Fruit fly (Drosophila melanogaster) whole organism, pupa: ENCODE measurements around the gene mey.

Experiments used
- CG10348 ChIP-seq: fragments of 200-800 bp; sonication (Bioruptor generic); IDR thresholded peaks from 2 replicates; pipeline ENCODE4 v1.3.6; 2022; ENCODE audit warnings: missing biosample characterization, missing genetic modification characterization
- CG12605 ChIP-seq: fragments of 200-800 bp; sonication (Bioruptor generic); IDR thresholded peaks from 2 replicates; pipeline ENCODE4 v1.3.6; 2022; ENCODE audit warnings: missing biosample characterization, missing genetic modification characterization
- CG13204 ChIP-seq: fragments of 200-800 bp; sonication (Bioruptor generic); optimal IDR thresholded peaks from 2 replicates; lab custom pipeline; 2018; ENCODE audit warnings: missing biosample characterization, mild to moderate bottlenecking, missing genetic modification characterization, moderate library complexity
- CG14655 ChIP-seq: fragments of 200-800 bp; sonication (Bioruptor generic); optimal IDR thresholded peaks from 3 replicates; lab custom pipeline; 2017; ENCODE audit warnings: mild to moderate bottlenecking, missing biosample characterization, missing genetic modification reagents, missing genetic modification characterization
- CG15710 ChIP-seq: fragments of 200-800 bp; sonication (Bioruptor generic); optimal IDR thresholded peaks from 2 replicates; lab custom pipeline; 2018; ENCODE audit warnings: missing biosample characterization, mild to moderate bottlenecking, missing genetic modification characterization, moderate library complexity
- CG17806 ChIP-seq: fragments of 200-800 bp; sonication (Bioruptor generic); optimal IDR thresholded peaks from 2 replicates; lab custom pipeline; 2018; ENCODE audit warnings: missing biosample characterization, mild to moderate bottlenecking, missing genetic modification characterization, moderate library complexity
- CG32121 ChIP-seq: fragments of 200-800 bp; sonication (Bioruptor generic); IDR thresholded peaks from 2 replicates; pipeline ENCODE4 v1.3.6; 2022; ENCODE audit warnings: missing biosample characterization, missing genetic modification characterization
- CG34367 ChIP-seq: fragments of 200-800 bp; sonication (Bioruptor generic); optimal IDR thresholded peaks from 2 replicates; lab custom pipeline; 2018; ENCODE audit warnings: missing biosample characterization, mild to moderate bottlenecking, missing genetic modification characterization
- CG4496 ChIP-seq: fragments of 200-800 bp; sonication (Bioruptor generic); IDR thresholded peaks from 3 replicates; pipeline ENCODE4 v1.3.6; 2022; ENCODE audit warnings: missing biosample characterization, missing genetic modification characterization
- CG8159 ChIP-seq: fragments of 200-800 bp; sonication (Bioruptor generic); optimal IDR thresholded peaks from 3 replicates; lab custom pipeline; 2018; ENCODE audit warnings: missing biosample characterization, mild to moderate bottlenecking, missing genetic modification characterization, moderate library complexity
- CG8301 ChIP-seq: fragments of 200-800 bp; sonication (Bioruptor generic); optimal IDR thresholded peaks from 2 replicates; lab custom pipeline; 2018; ENCODE audit warnings: missing biosample characterization, mild to moderate bottlenecking, missing genetic modification characterization
- CG9948 ChIP-seq: fragments of 200-800 bp; sonication (Bioruptor generic); optimal IDR thresholded peaks from 2 replicates; lab custom pipeline; 2018; ENCODE audit warnings: missing biosample characterization, mild to moderate bottlenecking, missing genetic modification characterization, moderate library complexity
- D1 ChIP-seq: fragments of 200-800 bp; sonication (Bioruptor generic); optimal IDR thresholded peaks from 2 replicates; lab custom pipeline; 2018; ENCODE audit warnings: missing biosample characterization, mild to moderate bottlenecking, missing genetic modification characterization, moderate library complexity
- EcR ChIP-seq: fragments of 200-800 bp; sonication (Bioruptor generic); optimal IDR thresholded peaks from 3 replicates; lab custom pipeline; 2019; ENCODE audit warnings: missing biosample characterization, missing genetic modification characterization, mild to moderate bottlenecking, moderate library complexity, missing genetic modification reagents
- Ets98B ChIP-seq: fragments of 200-800 bp; sonication (Bioruptor generic); IDR thresholded peaks from 2 replicates; pipeline ENCODE4 v1.3.6; 2022; ENCODE audit warnings: missing biosample characterization, missing genetic modification characterization
- Pif1A ChIP-seq: fragments of 200-800 bp; sonication (Bioruptor generic); optimal IDR thresholded peaks from 3 replicates; lab custom pipeline; 2016; ENCODE audit warnings: missing biosample characterization, missing genetic modification characterization
- Pif1B ChIP-seq: fragments of 200-800 bp; sonication (Bioruptor generic); optimal IDR thresholded peaks from 3 replicates; lab custom pipeline; 2016; ENCODE audit warnings: missing biosample characterization, missing genetic modification characterization
- Snoo ChIP-seq: fragments of 200-800 bp; sonication (Bioruptor generic); optimal IDR thresholded peaks from 3 replicates; lab custom pipeline; 2017; ENCODE audit warnings: missing biosample characterization, mild to moderate bottlenecking, missing genetic modification characterization, inconsistent platforms
- fd96Ca ChIP-seq: fragments of 200-800 bp; sonication (Bioruptor generic); IDR thresholded peaks from 3 replicates; pipeline ENCODE4 v1.3.6; 2022; ENCODE audit warnings: missing biosample characterization, missing genetic modification characterization
- gl ChIP-seq: fragments of 200-800 bp; sonication (Bioruptor generic); optimal IDR thresholded peaks from 2 replicates; lab custom pipeline; 2018; ENCODE audit warnings: missing biosample characterization, mild to moderate bottlenecking, missing genetic modification characterization
- rn ChIP-seq: fragments of 200-800 bp; sonication (Bioruptor generic); IDR thresholded peaks from 2 replicates; pipeline ENCODE4 v1.3.6; 2022; ENCODE audit warnings: missing biosample characterization, missing genetic modification characterization

mey gene

dm6 chr3R:31514582-31514981 lies 15.5 kb downstream of the mey start:
- no peak for TF ChIP-seq Snoo (tag; lab: Kevin White, UChicago)
- TF ChIP-seq CG17806 (tag; lab: Kevin White, UChicago) = no peak
- no peak for TF ChIP-seq CG8159 (tag; lab: Kevin White, UChicago)
- no peak for TF ChIP-seq gl (tag; lab: Kevin White, UChicago)
- TF ChIP-seq CG15710 (tag; lab: Kevin White, UChicago) = no peak

dm6 chr3R:31527875-31528274 lies 28.8 kb downstream of the mey start:
- TF ChIP-seq CG17806 (tag; lab: Kevin White, UChicago) (no peak), Snoo (tag; lab: Kevin White, UChicago) (no peak), CG4496 (GFP tag; lab: Robert Waterston, UW) (no peak), CG10348 (GFP tag; lab: Robert Waterston, UW) (no peak), CG13204 (GFP tag; lab: Kevin White, UChicago) (no peak), Ets98B (GFP tag; lab: Robert Waterston, UW) (no peak), CG32121 (GFP tag; lab: Robert Waterston, UW) (no peak), CG15710 (tag; lab: Kevin White, UChicago) (no peak), CG8301 (tag; lab: Kevin White, UChicago) (no peak), CG8159 (tag; lab: Kevin White, UChicago) (no peak)

- TF ChIP-seq CG12605 (GFP tag; lab: Robert Waterston, UW) (no peak), CG8159 (tag; lab: Kevin White, UChicago) (no peak), CG14655 (GFP tag; lab: Kevin White, UChicago) (no peak), CG32121 (GFP tag; lab: Robert Waterston, UW) (no peak), Pif1A (GFP tag; lab: Kevin White, UChicago) (no peak), D1 (tag; lab: Kevin White, UChicago) (no peak), EcR (no peak), Snoo (tag; lab: Kevin White, UChicago) (no peak), rn (GFP tag; lab: Robert Waterston, UW) (no peak), fd96Ca (no peak), Pif1B (GFP tag; lab: Kevin White, UChicago) (no peak), CG13204 (GFP tag; lab: Kevin White, UChicago) (no peak), CG8301 (tag; lab: Kevin White, UChicago) (no peak), CG10348 (GFP tag; lab: Robert Waterston, UW) (no peak), CG15710 (tag; lab: Kevin White, UChicago) (no peak), CG17806 (tag; lab: Kevin White, UChicago) (no peak), CG9948 (tag; lab: Kevin White, UChicago) (no peak), CG34367 (tag; lab: Kevin White, UChicago) (no peak), CG4496 (GFP tag; lab: Robert Waterston, UW) (no peak), Ets98B (GFP tag; lab: Robert Waterston, UW) (no peak)
These were observed 42.9 kb downstream of the mey start for dm6 chr3R:31541915-31542314.

dm6 chr3R:31542721-31543120 lies 43.7 kb downstream of the mey start, which contains the start of gene nyo:
TSS of gene nyo (plus strand) at chr3R:31543032.
- TF ChIP-seq Pif1B (GFP tag; lab: Kevin White, UChicago) = no peak
- TF ChIP-seq D1 (tag; lab: Kevin White, UChicago) = no peak
- TF ChIP-seq CG8301 (tag; lab: Kevin White, UChicago) = no peak
- TF ChIP-seq CG10348 (GFP tag; lab: Robert Waterston, UW) = no peak
- no peak for TF ChIP-seq fd96Ca
- no peak for TF ChIP-seq CG32121 (GFP tag; lab: Robert Waterston, UW)
- no peak for TF ChIP-seq Pif1A (GFP tag; lab: Kevin White, UChicago)
- no peak for TF ChIP-seq CG4496 (GFP tag; lab: Robert Waterston, UW)
- TF ChIP-seq Ets98B (GFP tag; lab: Robert Waterston, UW) = no peak
- TF ChIP-seq rn (GFP tag; lab: Robert Waterston, UW) = no peak
- TF ChIP-seq CG34367 (tag; lab: Kevin White, UChicago) = no peak
- TF ChIP-seq CG14655 (GFP tag; lab: Kevin White, UChicago) = no peak
- no peak for TF ChIP-seq CG15710 (tag; lab: Kevin White, UChicago)
- no peak for TF ChIP-seq gl (tag; lab: Kevin White, UChicago)
- no peak for TF ChIP-seq CG12605 (GFP tag; lab: Robert Waterston, UW)

- no peak for TF ChIP-seq CG4496 (GFP tag; lab: Robert Waterston, UW)
- TF ChIP-seq fd96Ca = no peak
- TF ChIP-seq CG12605 (GFP tag; lab: Robert Waterston, UW) = no peak
- no peak for TF ChIP-seq Pif1A (GFP tag; lab: Kevin White, UChicago)
- TF ChIP-seq rn (GFP tag; lab: Robert Waterston, UW) = no peak
- TF ChIP-seq gl (tag; lab: Kevin White, UChicago) = no peak
- no peak for TF ChIP-seq CG9948 (tag; lab: Kevin White, UChicago)
- TF ChIP-seq CG34367 (tag; lab: Kevin White, UChicago) = no peak
- TF ChIP-seq Pif1B (GFP tag; lab: Kevin White, UChicago) = no peak
- no peak for TF ChIP-seq CG15710 (tag; lab: Kevin White, UChicago)
- TF ChIP-seq Ets98B (GFP tag; lab: Robert Waterston, UW) = no peak
These were observed 49.9 kb downstream of the mey start for dm6 chr3R:31548766-31549510.
